Fruit fly (Drosophila melanogaster) whole organism, embryonic: Measurements from ENCODE around the gene CG11836.

Experiments used
- Atf3 ChIP-seq: fragments of 200-800 bp; sonication (Bioruptor generic); optimal IDR thresholded peaks from 3 replicates; lab custom pipeline; 2016; ENCODE audit warnings: missing biosample characterization, missing genetic modification characterization
- Blimp-1 ChIP-seq: fragments of 200-800 bp; sonication (Bioruptor generic); optimal IDR thresholded peaks from 3 replicates; lab custom pipeline; 2018; ENCODE audit warnings: missing biosample characterization, missing genetic modification characterization, mild to moderate bottlenecking, moderate library complexity, missing genetic modification reagents
- CG10543 ChIP-seq: fragments of 200-800 bp; sonication (Bioruptor generic); optimal IDR thresholded peaks from 3 replicates; lab custom pipeline; 2017; ENCODE audit warnings: missing biosample characterization, mild to moderate bottlenecking, missing genetic modification characterization, moderate library complexity
- CG13424 ChIP-seq: fragments of 200-800 bp; sonication (Bioruptor generic); optimal IDR thresholded peaks from 2 replicates; lab custom pipeline; 2019; ENCODE audit warnings: missing biosample characterization, mild to moderate bottlenecking, missing genetic modification characterization, moderate library complexity
- CG13894 ChIP-seq: fragments of 200-800 bp; sonication (Bioruptor generic); optimal IDR thresholded peaks from 3 replicates; lab custom pipeline; 2018; ENCODE audit warnings: missing biosample characterization, mild to moderate bottlenecking, missing genetic modification characterization, moderate library complexity
- CG14014 ChIP-seq: fragments of 200-800 bp; sonication (Bioruptor generic); IDR thresholded peaks from 2 replicates; pipeline ENCODE4 v1.3.6; 2022; ENCODE audit warnings: missing biosample characterization, missing genetic modification characterization
- CG18619 ChIP-seq: fragments of 200-800 bp; sonication (Bioruptor generic); optimal IDR thresholded peaks from 3 replicates; lab custom pipeline; 2017; ENCODE audit warnings: missing biosample characterization, mild to moderate bottlenecking, missing genetic modification characterization
- CG3163 ChIP-seq: fragments of 200-800 bp; sonication (Bioruptor generic); optimal IDR thresholded peaks from 3 replicates; lab custom pipeline; 2016; ENCODE audit warnings: missing biosample characterization, missing genetic modification characterization
- CG34376 ChIP-seq: fragments of 200-800 bp; sonication (Bioruptor generic); optimal IDR thresholded peaks from 2 replicates; lab custom pipeline; 2018; ENCODE audit warnings: missing biosample characterization, mild to moderate bottlenecking, missing genetic modification characterization
- CG6854 ChIP-seq: fragments of 200-800 bp; sonication (Bioruptor generic); optimal IDR thresholded peaks from 3 replicates; lab custom pipeline; 2017; ENCODE audit warnings: missing biosample characterization, mild to moderate bottlenecking, missing genetic modification characterization
- CG7271 ChIP-seq: fragments of 200-800 bp; sonication (Bioruptor generic); optimal IDR thresholded peaks from 2 replicates; lab custom pipeline; 2018; ENCODE audit warnings: missing biosample characterization, mild to moderate bottlenecking, missing genetic modification characterization, moderate library complexity
- CG7745 ChIP-seq: fragments of 200-800 bp; sonication (Bioruptor generic); optimal IDR thresholded peaks from 2 replicates; lab custom pipeline; 2018; ENCODE audit warnings: missing biosample characterization, mild to moderate bottlenecking, missing genetic modification characterization, moderate library complexity
- CG7839 ChIP-seq: fragments of 200-800 bp; sonication (Bioruptor generic); optimal IDR thresholded peaks from 3 replicates; lab custom pipeline; 2018; ENCODE audit warnings: missing biosample characterization, mild to moderate bottlenecking, missing genetic modification characterization, moderate library complexity
- CG8388 ChIP-seq: fragments of 200-800 bp; sonication (Bioruptor generic); optimal IDR thresholded peaks from 2 replicates; lab custom pipeline; 2019; ENCODE audit warnings: missing biosample characterization, mild to moderate bottlenecking, missing genetic modification characterization, moderate library complexity
- CoRest ChIP-seq: fragments of 200-800 bp; sonication (Bioruptor generic); optimal IDR thresholded peaks from 3 replicates; lab custom pipeline; 2018; ENCODE audit warnings: missing biosample characterization, mild to moderate bottlenecking, missing genetic modification characterization, moderate library complexity
- CrebB ChIP-seq: fragments of 200-800 bp; sonication (Bioruptor generic); optimal IDR thresholded peaks from 3 replicates; lab custom pipeline; 2018; ENCODE audit warnings: missing biosample characterization, mild to moderate bottlenecking, missing genetic modification characterization
- Dip3 ChIP-seq: fragments of 200-800 bp; sonication (Bioruptor generic); optimal IDR thresholded peaks from 3 replicates; lab custom pipeline; 2016; ENCODE audit warnings: missing biosample characterization, missing genetic modification characterization
- Eip74EF ChIP-seq, 2 experiments: fragments of 200-800 bp in 1 of 2; fragments of >200 bp in 1 of 2; sonication (Bioruptor generic) in 1 of 2; optimal IDR thresholded peaks; 2 replicates each; lab custom pipeline; 2017 to 2019; ENCODE audit warnings: missing biosample characterization in 2 of 2, missing genetic modification characterization in 2 of 2, mild to moderate bottlenecking in 1 of 2, moderate library complexity in 1 of 2
- HLHmδ ChIP-seq: fragments of 200-800 bp; sonication (Bioruptor generic); optimal IDR thresholded peaks from 2 replicates; lab custom pipeline; 2018; ENCODE audit warnings: missing biosample characterization, mild to moderate bottlenecking, missing genetic modification characterization, moderate library complexity
- HmgD ChIP-seq: fragments of 200-800 bp; sonication (Bioruptor generic); optimal IDR thresholded peaks from 3 replicates; lab custom pipeline; 2016; ENCODE audit warnings: missing biosample characterization, missing genetic modification characterization
- MESR4 ChIP-seq: fragments of 200-800 bp; sonication (Bioruptor generic); optimal IDR thresholded peaks from 2 replicates; lab custom pipeline; 2018; ENCODE audit warnings: missing biosample characterization, mild to moderate bottlenecking, missing genetic modification characterization, moderate library complexity
- Sox102F ChIP-seq: fragments of 200-800 bp; sonication (Bioruptor generic); optimal IDR thresholded peaks from 2 replicates; lab custom pipeline; 2018; ENCODE audit warnings: missing biosample characterization, mild to moderate bottlenecking, missing genetic modification characterization, moderate library complexity
- ara ChIP-seq: fragments of 200-800 bp; sonication (Bioruptor generic); IDR thresholded peaks from 2 replicates; pipeline ENCODE4 v1.3.6; 2022; ENCODE audit warnings: missing biosample characterization, missing genetic modification characterization
- ato ChIP-seq: fragments of 200-800 bp; sonication (Bioruptor generic); IDR thresholded peaks from 2 replicates; pipeline ENCODE4 v1.3.6; 2022; ENCODE audit warnings: missing biosample characterization, missing genetic modification characterization; ENCODE audit not compliant: partially characterized antibody
- bsh ChIP-seq, 2 experiments: fragments of 200-800 bp; sonication (Bioruptor generic); optimal IDR thresholded peaks; 2 replicates each; lab custom pipeline; 2017 to 2018; ENCODE audit warnings: mild to moderate bottlenecking in 2 of 2, missing biosample characterization in 2 of 2, missing genetic modification characterization in 2 of 2, moderate library complexity in 1 of 2
- cg ChIP-seq: fragments of 200-800 bp; sonication (Bioruptor generic); optimal IDR thresholded peaks from 3 replicates; lab custom pipeline; 2019; ENCODE audit warnings: missing biosample characterization, mild to moderate bottlenecking, missing genetic modification characterization, moderate library complexity
- chn ChIP-seq: fragments of 200-800 bp; sonication (Bioruptor generic); optimal IDR thresholded peaks from 2 replicates; lab custom pipeline; 2016; ENCODE audit warnings: missing biosample characterization, missing genetic modification characterization
- crc ChIP-seq: fragments of 200-800 bp; sonication (Bioruptor generic); optimal IDR thresholded peaks from 2 replicates; lab custom pipeline; 2016; ENCODE audit warnings: missing biosample characterization, missing genetic modification characterization
- eve ChIP-seq, 2 experiments: fragments of >200 bp; optimal IDR thresholded peaks; 2 replicates each; lab custom pipeline; 2017; ENCODE audit warnings: missing biosample characterization in 2 of 2, missing genetic modification characterization in 2 of 2
- fd102C ChIP-seq: fragments of 200-800 bp; sonication (Bioruptor generic); optimal IDR thresholded peaks from 2 replicates; lab custom pipeline; 2018; ENCODE audit warnings: missing biosample characterization, mild to moderate bottlenecking, missing genetic modification characterization, moderate library complexity
- grau ChIP-seq: fragments of 200-800 bp; optimal IDR thresholded peaks from 3 replicates; lab custom pipeline; 2019; ENCODE audit warnings: missing biosample characterization, mild to moderate bottlenecking, missing genetic modification characterization, moderate library complexity
- kah ChIP-seq: fragments of 200-800 bp; sonication (Bioruptor generic); optimal IDR thresholded peaks from 2 replicates; lab custom pipeline; 2018; ENCODE audit warnings: missing biosample characterization, mild to moderate bottlenecking, missing genetic modification characterization
- lab ChIP-seq: fragments of 200-800 bp; sonication (Bioruptor generic); optimal IDR thresholded peaks from 3 replicates; lab custom pipeline; 2017; ENCODE audit warnings: missing biosample characterization, missing genetic modification characterization, mild to moderate bottlenecking, moderate library complexity, missing genetic modification reagents
- lbe ChIP-seq: fragments of 200-800 bp; sonication (Bioruptor generic); optimal IDR thresholded peaks from 2 replicates; lab custom pipeline; 2016; ENCODE audit warnings: missing biosample characterization, mild to moderate bottlenecking, missing genetic modification characterization
- odd ChIP-seq: fragments of 200-800 bp; sonication (Bioruptor generic); optimal IDR thresholded peaks from 2 replicates; lab custom pipeline; 2017; ENCODE audit warnings: missing biosample characterization, mild to moderate bottlenecking, missing genetic modification characterization
- onecut ChIP-seq: fragments of 200-800 bp; sonication (Bioruptor generic); IDR thresholded peaks from 2 replicates; pipeline ENCODE4 v1.3.6; 2022; ENCODE audit warnings: missing biosample characterization, missing genetic modification characterization
- otp ChIP-seq: fragments of 200-800 bp; sonication (Bioruptor generic); IDR thresholded peaks from 3 replicates; pipeline ENCODE4, ENCODE4 v1.3.6; 2022; ENCODE audit warnings: missing biosample characterization, missing genetic modification characterization
- pfk ChIP-seq: fragments of 200-800 bp; sonication (Bioruptor generic); optimal IDR thresholded peaks from 2 replicates; lab custom pipeline; 2018; ENCODE audit warnings: missing biosample characterization, mild to moderate bottlenecking, missing genetic modification characterization, moderate library complexity
- pros ChIP-seq: fragments of 200-800 bp; sonication (Bioruptor generic); optimal IDR thresholded peaks from 3 replicates; lab custom pipeline; 2019; ENCODE audit warnings: missing biosample characterization, mild to moderate bottlenecking, missing genetic modification characterization, moderate library complexity
- psq ChIP-seq: fragments of 200-800 bp; sonication (Bioruptor generic); optimal IDR thresholded peaks from 2 replicates; lab custom pipeline; 2017; ENCODE audit warnings: missing biosample characterization, missing genetic modification characterization
- run ChIP-seq: fragments of 200-800 bp; sonication (Bioruptor generic); optimal IDR thresholded peaks from 3 replicates; lab custom pipeline; 2018; ENCODE audit warnings: missing biosample characterization, mild to moderate bottlenecking, missing genetic modification characterization
- sd ChIP-seq: fragments of 200-800 bp; sonication (Bioruptor generic); optimal IDR thresholded peaks from 3 replicates; lab custom pipeline; 2018; ENCODE audit warnings: missing biosample characterization, mild to moderate bottlenecking, missing genetic modification characterization, moderate library complexity
- slou ChIP-seq: fragments of 200-800 bp; sonication (Bioruptor generic); optimal IDR thresholded peaks from 3 replicates; lab custom pipeline; 2016; ENCODE audit warnings: missing biosample characterization, missing genetic modification characterization
- stwl ChIP-seq: fragments of 200-800 bp; sonication (Bioruptor generic); optimal IDR thresholded peaks from 3 replicates; lab custom pipeline; 2018; ENCODE audit warnings: missing biosample characterization, mild to moderate bottlenecking, missing genetic modification characterization, moderate library complexity
- sug ChIP-seq: fragments of 200-800 bp; optimal IDR thresholded peaks from 2 replicates; lab custom pipeline; 2019; ENCODE audit warnings: missing biosample characterization, mild to moderate bottlenecking, missing genetic modification characterization, moderate library complexity
- zf30C ChIP-seq: fragments of 200-800 bp; sonication (Bioruptor generic); optimal IDR thresholded peaks from 3 replicates; lab custom pipeline; 2018; ENCODE audit warnings: missing biosample characterization, mild to moderate bottlenecking, missing genetic modification characterization
- zfh1 ChIP-seq: fragments of 200-800 bp; sonication (Bioruptor generic); IDR thresholded peaks from 3 replicates; pipeline ENCODE4 v1.3.6; 2022; ENCODE audit warnings: missing biosample characterization, missing genetic modification characterization

CG11836 gene

dm6 chr3R:25049742-25050517 is 21.0 kb upstream of the CG11836 start (continued):
- TF ChIP-seq Eip74EF (GFP tag; optimal IDR thresholded peaks at IDR 0.05; lab: Kevin White, UChicago) (peak in 1 of 2 experiments; percentile 35), CG8388 (GFP tag; lab: Kevin White, UChicago) (peak; percentile 100), HLHmδ (peak; percentile 73), zfh1 (no peak), cg (GFP tag; lab: Kevin White, UChicago) (peak; percentile 99), lbe (GFP tag; lab: Kevin White, UChicago) (peak; percentile 88), fd102C (GFP tag; lab: Kevin White, UChicago) (no peak), grau (no peak), sd (peak; percentile 58), CG18619 (no peak), bsh (GFP tag; optimal IDR thresholded peaks at IDR 0.05; lab: Kevin White, UChicago) (peak in 1 of 2 experiments; percentile 37), ara (GFP tag; lab: Robert Waterston, UW) (no peak), CG13894 (tag; lab: Kevin White, UChicago) (peak; percentile 89), run (tag; lab: Kevin White, UChicago) (peak; percentile 21), HmgD (GFP tag; lab: Kevin White, UChicago) (peak; percentile 10), pros (peak; percentile 50), stwl (tag; lab: Kevin White, UChicago) (peak; percentile 73), CG3163 (peak; percentile 25), CG7271 (tag; lab: Kevin White, UChicago) (peak; percentile 55), chn (GFP tag; lab: Kevin White, UChicago) (no peak), CrebB (tag; lab: Kevin White, UChicago) (peak; percentile 39), psq (GFP tag; lab: Kevin White, UChicago) (peak; percentile 31), onecut (GFP tag; lab: Robert Waterston, UW) (peak; percentile 46; the same call in 1 of the 2 replicates), odd (peak; percentile 48), slou (GFP tag; lab: Kevin White, UChicago) (no peak), CG34376 (peak; percentile 91), CG13424 (tag; lab: Kevin White, UChicago) (no peak), eve (GFP tag; optimal IDR thresholded peaks at IDR 0.05; lab: Kevin White, UChicago) (peak in 1 of 2 experiments; percentile 28), CG6854 (GFP tag; lab: Kevin White, UChicago) (peak; percentile 10), MESR4 (peak; percentile 56), CG10543 (GFP tag; lab: Kevin White, UChicago) (peak; percentile 91), lab (peak; percentile 72), Sox102F (GFP tag; lab: Kevin White, UChicago) (no peak), otp (GFP tag; lab: Robert Waterston, UW) (no peak), crc (GFP tag; lab: Kevin White, UChicago) (peak; percentile 10), CG7839 (no peak), sug (tag; lab: Kevin White, UChicago) (peak; percentile 68), CG7745 (peak; percentile 38), kah (peak; percentile 17), ato (no peak), zf30C (GFP tag; lab: Kevin White, UChicago) (peak; percentile 11), CG14014 (no peak), Blimp-1 (GFP tag; lab: Kevin White, UChicago) (peak; percentile 55), Atf3 (GFP tag; lab: Kevin White, UChicago) (peak; percentile 35), Dip3 (peak; percentile 5), pfk (GFP tag; lab: Kevin White, UChicago) (peak; percentile 94), CoRest (tag; lab: Kevin White, UChicago) (peak; percentile 14)
